Fruit fly (Drosophila melanogaster) whole organism, embryonic: ENCODE measurements around the gene CG31759.

Source experiments
- Ada2b ChIP-seq: fragments of 200-800 bp; sonication (Bioruptor generic); IDR thresholded peaks from 2 replicates; pipeline ENCODE4 v1.3.6; 2022; ENCODE audit warnings: missing biosample characterization, missing genetic modification characterization
- BEAF-32 ChIP-seq: fragments of 200-800 bp; sonication (Bioruptor generic); optimal IDR thresholded peaks from 3 replicates; lab custom pipeline; 2017; ENCODE audit warnings: missing biosample characterization, missing genetic modification characterization, mild to moderate bottlenecking, moderate library complexity, missing genetic modification reagents
- Bteb2 ChIP-seq: fragments of 200-800 bp; sonication (Bioruptor generic); optimal IDR thresholded peaks from 2 replicates; lab custom pipeline; 2016; ENCODE audit warnings: missing biosample characterization, missing genetic modification characterization
- CG10366 ChIP-seq: fragments of 200-800 bp; sonication (Bioruptor generic); IDR thresholded peaks from 2 replicates; pipeline ENCODE4 v1.3.6; 2022; ENCODE audit warnings: missing biosample characterization, missing genetic modification characterization
- CG11456 ChIP-seq: fragments of 200-800 bp; sonication (Bioruptor generic); IDR thresholded peaks from 3 replicates; pipeline ENCODE4 v1.3.6; 2022; ENCODE audit warnings: missing biosample characterization, missing genetic modification characterization
- CG12769 ChIP-seq: fragments of 200-800 bp; sonication (Bioruptor generic); optimal IDR thresholded peaks from 2 replicates; lab custom pipeline; 2019; ENCODE audit warnings: missing biosample characterization, mild to moderate bottlenecking, missing genetic modification characterization, moderate library complexity
- CG13123 ChIP-seq: fragments of 200-800 bp; sonication (Bioruptor generic); optimal IDR thresholded peaks from 2 replicates; lab custom pipeline; 2016; ENCODE audit warnings: missing biosample characterization, missing genetic modification characterization
- CG15011 ChIP-seq: fragments of 200-800 bp; sonication (Bioruptor generic); optimal IDR thresholded peaks from 3 replicates; lab custom pipeline; 2018; ENCODE audit warnings: missing biosample characterization, mild to moderate bottlenecking, missing genetic modification characterization
- CG16813 ChIP-seq: fragments of 200-800 bp; sonication (Bioruptor generic); IDR thresholded peaks from 3 replicates; pipeline ENCODE4 v1.3.6; 2022; ENCODE audit warnings: missing biosample characterization, missing genetic modification characterization; ENCODE audit not compliant: partially characterized antibody
- CG2202 ChIP-seq: fragments of 200-800 bp; sonication (Bioruptor generic); optimal IDR thresholded peaks from 2 replicates; lab custom pipeline; 2018; ENCODE audit warnings: missing biosample characterization, mild to moderate bottlenecking, missing genetic modification characterization
- CG2875 ChIP-seq: fragments of 200-800 bp; sonication (Bioruptor generic); optimal IDR thresholded peaks from 2 replicates; lab custom pipeline; 2017; ENCODE audit warnings: missing biosample characterization, mild to moderate bottlenecking, missing genetic modification characterization, missing genetic modification reagents
- CG3281 ChIP-seq: fragments of 200-800 bp; sonication (Bioruptor generic); optimal IDR thresholded peaks from 3 replicates; lab custom pipeline; 2017; ENCODE audit warnings: missing biosample characterization, mild to moderate bottlenecking, missing genetic modification characterization
- CG33213 ChIP-seq: fragments of 200-800 bp; sonication (Bioruptor generic); optimal IDR thresholded peaks from 3 replicates; lab custom pipeline; 2016; ENCODE audit warnings: missing biosample characterization, missing genetic modification characterization
- CG34224 ChIP-seq: fragments of 200-800 bp; sonication (Bioruptor generic); IDR thresholded peaks from 3 replicates; pipeline ENCODE4 v1.3.6; 2022; ENCODE audit warnings: missing biosample characterization, missing genetic modification characterization; ENCODE audit not compliant: partially characterized antibody
- CG34422 ChIP-seq: fragments of 200-800 bp; sonication (Bioruptor generic); IDR thresholded peaks from 3 replicates; pipeline ENCODE4 v1.3.6; 2022; ENCODE audit warnings: missing biosample characterization, missing genetic modification characterization
- CG3726 ChIP-seq: fragments of 200-800 bp; sonication (Bioruptor generic); IDR thresholded peaks from 3 replicates; pipeline ENCODE4, ENCODE4 v1.3.6; 2022; ENCODE audit warnings: missing biosample characterization, missing genetic modification characterization
- CG3847 ChIP-seq: fragments of 200-800 bp; sonication (Bioruptor generic); IDR thresholded peaks from 2 replicates; pipeline ENCODE4 v1.3.6; 2022; ENCODE audit warnings: missing biosample characterization, missing genetic modification characterization
- CG4617 ChIP-seq: fragments of 200-800 bp; sonication (Bioruptor generic); optimal IDR thresholded peaks from 3 replicates; lab custom pipeline; 2016; ENCODE audit warnings: missing biosample characterization, missing genetic modification characterization, borderline replicate concordance
- CG4854 ChIP-seq: fragments of 200-800 bp; sonication (Bioruptor generic); optimal IDR thresholded peaks from 2 replicates; lab custom pipeline; 2016; ENCODE audit warnings: missing biosample characterization, missing genetic modification characterization, inconsistent platforms
- CG6765 ChIP-seq: fragments of 200-800 bp; sonication (Bioruptor generic); optimal IDR thresholded peaks from 3 replicates; lab custom pipeline; 2017; ENCODE audit warnings: missing biosample characterization, mild to moderate bottlenecking, missing genetic modification characterization
- Chrac-16 ChIP-seq: fragments of 200-800 bp; sonication (Bioruptor generic); optimal IDR thresholded peaks from 3 replicates; lab custom pipeline; 2016; ENCODE audit warnings: missing biosample characterization, missing genetic modification characterization
- Dek ChIP-seq: fragments of 200-800 bp; sonication (Bioruptor generic); optimal IDR thresholded peaks from 3 replicates; lab custom pipeline; 2019; ENCODE audit warnings: missing biosample characterization, mild to moderate bottlenecking, missing genetic modification characterization, moderate library complexity
- Dp ChIP-seq: fragments of 200-800 bp; sonication (Bioruptor generic); optimal IDR thresholded peaks from 2 replicates; lab custom pipeline; 2018; ENCODE audit warnings: missing biosample characterization, mild to moderate bottlenecking, missing genetic modification characterization, moderate library complexity
- E2f2 ChIP-seq: fragments of 200-800 bp; sonication (Bioruptor generic); IDR thresholded peaks from 2 replicates; pipeline ENCODE4 v1.3.6; 2022; ENCODE audit warnings: missing biosample characterization, missing genetic modification characterization
- Elba2 ChIP-seq: fragments of 200-800 bp; sonication (Bioruptor generic); optimal IDR thresholded peaks from 3 replicates; lab custom pipeline; 2016; ENCODE audit warnings: missing biosample characterization, missing genetic modification characterization
- Fer2 ChIP-seq: fragments of 200-800 bp; sonication (Bioruptor generic); optimal IDR thresholded peaks from 2 replicates; lab custom pipeline; 2018; ENCODE audit warnings: missing biosample characterization, mild to moderate bottlenecking, missing genetic modification characterization, moderate library complexity
- HLH4C ChIP-seq: fragments of 200-800 bp; sonication (Bioruptor generic); IDR thresholded peaks from 3 replicates; pipeline ENCODE4 v1.3.6; 2022; ENCODE audit warnings: missing biosample characterization, missing genetic modification characterization; ENCODE audit not compliant: partially characterized antibody
- MBD-R2 ChIP-seq: fragments of 200-800 bp; sonication (Bioruptor generic); IDR thresholded peaks from 2 replicates; pipeline ENCODE4 v1.3.6; 2022; ENCODE audit warnings: missing biosample characterization, missing genetic modification characterization
- Med ChIP-seq: fragments of 200-800 bp; sonication (Bioruptor generic); peaks from one replicate; lab custom pipeline; 2016; ENCODE audit warnings: missing biosample characterization, missing genetic modification characterization, mild to moderate bottlenecking, inconsistent platforms, moderate library complexity
- Myb ChIP-seq: fragments of 200-800 bp; sonication (Bioruptor generic); optimal IDR thresholded peaks from 2 replicates; lab custom pipeline; 2016; ENCODE audit warnings: missing biosample characterization, missing genetic modification characterization
- Spps ChIP-seq: fragments of 200-800 bp; sonication (Bioruptor generic); optimal IDR thresholded peaks from 2 replicates; lab custom pipeline; 2018; ENCODE audit warnings: missing biosample characterization, mild to moderate bottlenecking, missing genetic modification characterization
- Usf ChIP-seq: fragments of 200-800 bp; sonication (Bioruptor generic); optimal IDR thresholded peaks from 2 replicates; lab custom pipeline; 2017; ENCODE audit warnings: missing genotype, missing biosample characterization, missing genetic modification characterization
- YL-1 ChIP-seq: fragments of 200-800 bp; sonication (Bioruptor generic); optimal IDR thresholded peaks from 3 replicates; lab custom pipeline; 2017; ENCODE audit warnings: missing biosample characterization, mild to moderate bottlenecking, missing genetic modification characterization
- aop ChIP-seq: fragments of 200-800 bp; sonication (Bioruptor generic); IDR thresholded peaks from 2 replicates; pipeline ENCODE4 v1.3.6; 2022; ENCODE audit warnings: missing biosample characterization, missing genetic modification characterization
- ato ChIP-seq: fragments of 200-800 bp; sonication (Bioruptor generic); IDR thresholded peaks from 2 replicates; pipeline ENCODE4 v1.3.6; 2022; ENCODE audit warnings: missing biosample characterization, missing genetic modification characterization; ENCODE audit not compliant: partially characterized antibody
- bbx ChIP-seq: fragments of 200-800 bp; sonication (Bioruptor generic); IDR thresholded peaks from 2 replicates; pipeline ENCODE4 v1.3.6; 2022; ENCODE audit warnings: missing biosample characterization, missing genetic modification characterization; ENCODE audit not compliant: partially characterized antibody
- bigmax ChIP-seq: fragments of 200-800 bp; sonication (Bioruptor generic); optimal IDR thresholded peaks from 2 replicates; lab custom pipeline; 2018; ENCODE audit warnings: missing biosample characterization, mild to moderate bottlenecking, missing genetic modification characterization
- cato ChIP-seq: fragments of 200-800 bp; sonication (Bioruptor generic); optimal IDR thresholded peaks from 2 replicates; lab custom pipeline; 2016; ENCODE audit warnings: missing biosample characterization, missing genetic modification characterization, borderline replicate concordance
- caup ChIP-seq: fragments of 200-800 bp; sonication (Bioruptor generic); optimal IDR thresholded peaks from 3 replicates; lab custom pipeline; 2017; ENCODE audit warnings: missing biosample characterization, mild to moderate bottlenecking, missing genetic modification characterization, moderate library complexity; ENCODE audit not compliant: severe bottlenecking
- ftz-f1 ChIP-seq: fragments of 200-800 bp; sonication (Bioruptor generic); optimal IDR thresholded peaks from 2 replicates; lab custom pipeline; 2016; ENCODE audit warnings: missing biosample characterization, missing genetic modification characterization
- gcm ChIP-seq: fragments of 200-800 bp; sonication (Bioruptor generic); optimal IDR thresholded peaks from 2 replicates; lab custom pipeline; 2019; ENCODE audit warnings: missing biosample characterization, mild to moderate bottlenecking, missing genetic modification characterization, moderate library complexity
- gfzf ChIP-seq: fragments of 200-800 bp; sonication (Bioruptor generic); optimal IDR thresholded peaks from 2 replicates; lab custom pipeline; 2016; ENCODE audit warnings: missing biosample characterization, mild to moderate bottlenecking, missing genetic modification characterization, moderate library complexity
- hkb ChIP-seq, 2 experiments: fragments of 200-800 bp in 1 of 2; fragments of >200 bp in 1 of 2; sonication (Bioruptor generic) in 1 of 2; IDR thresholded peaks in 1 of 2; optimal IDR thresholded peaks in 1 of 2; 2 replicates each; pipeline versions ENCODE4 v1.3.6 to Lab custom; 2017 to 2022; ENCODE audit warnings: missing biosample characterization in 1 of 2, missing genetic modification characterization in 1 of 2
- inv ChIP-seq: fragments of 200-800 bp; sonication (Bioruptor generic); IDR thresholded peaks from 2 replicates; pipeline ENCODE4 v1.3.6; 2022; ENCODE audit warnings: missing biosample characterization, missing genetic modification characterization; ENCODE audit not compliant: partially characterized antibody
- pzg ChIP-seq: fragments of 200-800 bp; sonication (Bioruptor generic); optimal IDR thresholded peaks from 3 replicates; lab custom pipeline; 2018; ENCODE audit warnings: missing biosample characterization, mild to moderate bottlenecking, missing genetic modification characterization, moderate library complexity
- so ChIP-seq: fragments of 200-800 bp; sonication (Bioruptor generic); IDR thresholded peaks from 3 replicates; pipeline ENCODE4 v1.3.6; 2022; ENCODE audit warnings: missing biosample characterization, missing genetic modification characterization
- ttk ChIP-seq: fragments of 200-800 bp; sonication (Bioruptor generic); IDR thresholded peaks from 2 replicates; pipeline ENCODE4 v2.1.2; 2022; ENCODE audit warnings: missing biosample characterization, missing genetic modification characterization
- unpg ChIP-seq: fragments of 200-800 bp; sonication (Bioruptor generic); optimal IDR thresholded peaks from 3 replicates; lab custom pipeline; 2018; ENCODE audit warnings: missing biosample characterization, mild to moderate bottlenecking, missing genetic modification characterization, moderate library complexity

Gene CG31759

DNA sequence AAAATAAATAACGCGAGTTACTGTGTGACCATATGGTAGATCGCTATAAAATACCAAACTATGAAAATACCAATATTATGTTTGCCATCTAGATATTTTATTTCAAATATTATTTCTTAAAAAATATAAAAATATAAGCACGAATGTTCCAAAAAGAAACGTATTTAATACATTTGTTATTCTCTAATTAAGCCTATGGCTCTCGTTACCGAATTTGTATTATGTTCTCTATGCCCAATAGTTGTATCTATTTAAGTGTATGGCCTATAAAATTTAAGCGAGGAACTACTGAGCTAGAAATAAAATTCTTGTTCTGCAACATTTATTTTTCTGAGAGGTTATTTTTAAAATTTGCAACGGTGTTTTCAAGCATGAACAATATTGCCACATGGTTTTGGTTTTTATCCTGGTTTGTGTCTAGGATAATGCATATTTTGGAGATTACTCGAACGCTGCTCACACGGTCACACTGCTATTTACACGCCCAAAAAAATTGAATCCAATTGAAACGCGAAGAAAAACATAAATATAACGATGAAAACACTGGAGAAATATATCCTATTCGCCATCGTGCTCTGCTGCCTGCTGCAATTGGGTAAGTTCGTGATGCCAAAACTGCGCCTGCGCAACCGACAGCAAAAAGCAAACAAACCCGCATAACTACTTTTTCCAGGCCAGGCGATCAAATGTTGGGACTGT lies 34.8 kb upstream of the CG31759 start, which contains the start of the genes CG6583 and crok:
CG6583 (minus strand) TSS at position 51 of the 699 bp plus-strand sequence.
crok (plus strand) TSS at position 446 of the 699 bp plus-strand sequence.
- TF ChIP-seq gcm (GFP tag; lab: Kevin White, UChicago) (peak; percentile 58), ttk (GFP tag; lab: Robert Waterston, UW) (no peak), HLH4C (GFP tag; lab: Robert Waterston, UW) (no peak), inv (GFP tag; lab: Robert Waterston, UW) (0 out of 2 replicates have a peak, but pooled peaks have one; percentile 29), so (GFP tag; lab: Robert Waterston, UW) (no peak), MBD-R2 (peak; percentile 60), Myb (GFP tag; lab: Kevin White, UChicago) (peak; percentile 95), CG6765 (GFP tag; lab: Kevin White, UChicago) (no peak), Med (GFP tag; lab: Kevin White, UChicago) (peak; percentile 53), Elba2 (GFP tag; lab: Kevin White, UChicago) (peak; percentile 95), CG4617 (GFP tag; lab: Kevin White, UChicago) (peak; percentile 36), CG33213 (GFP tag; lab: Kevin White, UChicago) (peak; percentile 36), CG12769 (tag; lab: Kevin White, UChicago) (no peak), CG4854 (GFP tag; lab: Kevin White, UChicago) (no peak), Fer2 (tag; lab: Kevin White, UChicago) (no peak), BEAF-32 (GFP tag; lab: Kevin White, UChicago) (peak; percentile 42), YL-1 (GFP tag; lab: Kevin White, UChicago) (peak; percentile 56), Dp (peak; percentile 44), CG11456 (no peak), Usf (no peak), CG10366 (GFP tag; lab: Robert Waterston, UW) (no peak), bigmax (GFP tag; lab: Kevin White, UChicago) (no peak), CG13123 (GFP tag; lab: Kevin White, UChicago) (no peak), CG34224 (GFP tag; lab: Robert Waterston, UW) (no peak; the same call in 2 of the 3 replicates), CG34422 (GFP tag; lab: Robert Waterston, UW) (no peak), Chrac-16 (GFP tag; lab: Kevin White, UChicago) (no peak), CG3847 (peak; percentile 66), caup (no peak), hkb (optimal IDR thresholded peaks at IDR 0.05; lab: Kevin White, UChicago) (no peak), hkb (GFP tag; IDR thresholded peaks at IDR 0.05; lab: Robert Waterston, UW) (peak; percentile 18; the same call in 1 of the 2 replicates), bbx (GFP tag; lab: Robert Waterston, UW) (no peak), cato (GFP tag; lab: Kevin White, UChicago) (no peak), CG15011 (GFP tag; lab: Kevin White, UChicago) (no peak), unpg (GFP tag; lab: Kevin White, UChicago) (no peak), CG2202 (no peak), Dek (tag; lab: Kevin White, UChicago) (peak; percentile 30), Ada2b (GFP tag; lab: Robert Waterston, UW) (no peak), pzg (GFP tag; lab: Kevin White, UChicago) (peak; percentile 86), Spps (tag; lab: Kevin White, UChicago) (no peak), gfzf (peak; percentile 91), CG3281 (GFP tag; lab: Kevin White, UChicago) (no peak), E2f2 (GFP tag; lab: Robert Waterston, UW) (peak; percentile 52), Bteb2 (no peak), ftz-f1 (GFP tag; lab: Kevin White, UChicago) (no peak), CG3726 (GFP tag; lab: Robert Waterston, UW) (no peak), CG16813 (GFP tag; lab: Robert Waterston, UW) (0 out of 3 replicates have a peak, but pooled peaks have one; percentile 13), aop (GFP tag; lab: Robert Waterston, UW) (no peak), ato (GFP tag; lab: Robert Waterston, UW) (no peak), CG2875 (GFP tag; lab: Kevin White, UChicago) (no peak)
